Fruit fly (Drosophila melanogaster) whole organism, embryonic: ENCODE data around the gene CG6726.

ENCODE experiments used
- Atf6 ChIP-seq: fragments of 200-800 bp; sonication (Bioruptor generic); IDR thresholded peaks from 2 replicates; pipeline ENCODE4 v1.3.6; 2022; ENCODE audit warnings: missing biosample characterization, missing genetic modification characterization
- Awh ChIP-seq: fragments of 200-800 bp; sonication (Bioruptor generic); IDR thresholded peaks from 2 replicates; pipeline ENCODE4, ENCODE4 v1.3.6; 2022; ENCODE audit warnings: missing biosample characterization, missing genetic modification characterization
- Bdp1 ChIP-seq: fragments of 200-800 bp; sonication (Bioruptor generic); optimal IDR thresholded peaks from 3 replicates; lab custom pipeline; 2016; ENCODE audit warnings: missing biosample characterization, missing genetic modification characterization
- Blimp-1 ChIP-seq: fragments of 200-800 bp; sonication (Bioruptor generic); optimal IDR thresholded peaks from 3 replicates; lab custom pipeline; 2018; ENCODE audit warnings: missing biosample characterization, missing genetic modification characterization, mild to moderate bottlenecking, moderate library complexity, missing genetic modification reagents
- BtbVII ChIP-seq: fragments of 200-800 bp; sonication (Bioruptor generic); optimal IDR thresholded peaks from 3 replicates; lab custom pipeline; 2017; ENCODE audit warnings: missing biosample characterization, mild to moderate bottlenecking, missing genetic modification characterization
- CG11093 ChIP-seq: fragments of 200-800 bp; sonication (Bioruptor generic); IDR thresholded peaks from 3 replicates; pipeline ENCODE4 v1.3.6; 2022; ENCODE audit warnings: missing biosample characterization, missing genetic modification characterization
- CG11723 ChIP-seq: fragments of 200-800 bp; sonication (Bioruptor generic); optimal IDR thresholded peaks from 2 replicates; lab custom pipeline; 2017; ENCODE audit warnings: missing biosample characterization, mild to moderate bottlenecking, missing genetic modification characterization
- CG12942 ChIP-seq: fragments of 200-800 bp; sonication (Bioruptor generic); optimal IDR thresholded peaks from 3 replicates; lab custom pipeline; 2016; ENCODE audit warnings: missing biosample characterization, missing genetic modification characterization
- CG15073 ChIP-seq: fragments of 200-800 bp; sonication (Bioruptor generic); optimal IDR thresholded peaks from 2 replicates; lab custom pipeline; 2016; ENCODE audit warnings: missing biosample characterization, missing genetic modification characterization
- CG1603 ChIP-seq: fragments of 200-800 bp; sonication (Bioruptor generic); optimal IDR thresholded peaks from 2 replicates; lab custom pipeline; 2019; ENCODE audit warnings: missing biosample characterization, mild to moderate bottlenecking, missing genetic modification characterization, moderate library complexity
- CG17328 ChIP-seq: fragments of 200-800 bp; sonication (Bioruptor generic); IDR thresholded peaks from 2 replicates; pipeline ENCODE4 v1.3.6; 2022; ENCODE audit warnings: missing biosample characterization, missing genetic modification characterization
- CG17912 ChIP-seq: fragments of 200-800 bp; sonication (Bioruptor generic); optimal IDR thresholded peaks from 2 replicates; lab custom pipeline; 2018; ENCODE audit warnings: missing biosample characterization, mild to moderate bottlenecking, missing genetic modification characterization
- CG30431 ChIP-seq: fragments of 200-800 bp; sonication (Bioruptor generic); optimal IDR thresholded peaks from 2 replicates; lab custom pipeline; 2017; ENCODE audit warnings: missing biosample characterization, missing genetic modification characterization
- CG33213 ChIP-seq: fragments of 200-800 bp; sonication (Bioruptor generic); optimal IDR thresholded peaks from 3 replicates; lab custom pipeline; 2016; ENCODE audit warnings: missing biosample characterization, missing genetic modification characterization
- CG34376 ChIP-seq: fragments of 200-800 bp; sonication (Bioruptor generic); optimal IDR thresholded peaks from 2 replicates; lab custom pipeline; 2018; ENCODE audit warnings: missing biosample characterization, mild to moderate bottlenecking, missing genetic modification characterization
- CG5180 ChIP-seq: fragments of 200-800 bp; sonication (Bioruptor generic); optimal IDR thresholded peaks from 3 replicates; lab custom pipeline; 2017; ENCODE audit warnings: missing biosample characterization, missing genetic modification characterization, mild to moderate bottlenecking, moderate library complexity, missing genetic modification reagents
- CG6654 ChIP-seq: fragments of 200-800 bp; sonication (Bioruptor generic); optimal IDR thresholded peaks from 2 replicates; lab custom pipeline; 2017; ENCODE audit warnings: missing biosample characterization, mild to moderate bottlenecking, missing genetic modification characterization
- CG8281 ChIP-seq: fragments of 200-800 bp; sonication (Bioruptor generic); optimal IDR thresholded peaks from 2 replicates; lab custom pipeline; 2018; ENCODE audit warnings: missing biosample characterization, mild to moderate bottlenecking, missing genetic modification characterization, moderate library complexity
- CHES-1-like ChIP-seq: fragments of 200-800 bp; sonication (Bioruptor generic); optimal IDR thresholded peaks from 2 replicates; lab custom pipeline; 2016; ENCODE audit warnings: missing biosample characterization, missing genetic modification characterization
- D19B ChIP-seq: fragments of 200-800 bp; sonication (Bioruptor generic); optimal IDR thresholded peaks from 2 replicates; lab custom pipeline; 2017; ENCODE audit warnings: missing biosample characterization, mild to moderate bottlenecking, missing genetic modification characterization
- Dad ChIP-seq: fragments of 200-800 bp; sonication (Bioruptor generic); optimal IDR thresholded peaks from 3 replicates; lab custom pipeline; 2016; ENCODE audit warnings: missing biosample characterization, missing genetic modification characterization
- Doc2 ChIP-seq: fragments of 200-800 bp; sonication (Bioruptor generic); IDR thresholded peaks from 2 replicates; pipeline ENCODE4 v1.3.6; 2022; ENCODE audit warnings: missing biosample characterization, missing genetic modification characterization
- Dp ChIP-seq: fragments of 200-800 bp; sonication (Bioruptor generic); optimal IDR thresholded peaks from 2 replicates; lab custom pipeline; 2018; ENCODE audit warnings: missing biosample characterization, mild to moderate bottlenecking, missing genetic modification characterization, moderate library complexity
- Drgx ChIP-seq: fragments of 200-800 bp; sonication (Bioruptor generic); IDR thresholded peaks from 2 replicates; pipeline ENCODE4 v1.3.6; 2022; ENCODE audit warnings: missing biosample characterization, missing genetic modification characterization
- E2f1 ChIP-seq: fragments of 200-800 bp; sonication (Bioruptor generic); IDR thresholded peaks from 2 replicates; pipeline ENCODE4 v1.3.6; 2022; ENCODE audit warnings: missing biosample characterization, missing genetic modification characterization
- E2f2 ChIP-seq: fragments of 200-800 bp; sonication (Bioruptor generic); IDR thresholded peaks from 2 replicates; pipeline ENCODE4 v1.3.6; 2022; ENCODE audit warnings: missing biosample characterization, missing genetic modification characterization
- ERR ChIP-seq: fragments of 200-800 bp; sonication (Bioruptor generic); optimal IDR thresholded peaks from 2 replicates; lab custom pipeline; 2016; ENCODE audit warnings: missing biosample characterization, missing genetic modification characterization
- Ets97D ChIP-seq: fragments of 200-800 bp; sonication (Bioruptor generic); optimal IDR thresholded peaks from 3 replicates; lab custom pipeline; 2016; ENCODE audit warnings: missing biosample characterization, missing genetic modification characterization
- HLH4C ChIP-seq: fragments of 200-800 bp; sonication (Bioruptor generic); IDR thresholded peaks from 3 replicates; pipeline ENCODE4 v1.3.6; 2022; ENCODE audit warnings: missing biosample characterization, missing genetic modification characterization; ENCODE audit not compliant: partially characterized antibody
- Hmx ChIP-seq: fragments of 200-800 bp; sonication (Bioruptor generic); optimal IDR thresholded peaks from 2 replicates; lab custom pipeline; 2016; ENCODE audit warnings: missing biosample characterization, missing genetic modification characterization
- Hr51 ChIP-seq, 2 experiments: fragments of 200-800 bp; sonication (Bioruptor generic); optimal IDR thresholded peaks; 2 replicates in 1 of 2; 3 replicates in 1 of 2; lab custom pipeline; 2016 to 2018; ENCODE audit warnings: missing biosample characterization in 2 of 2, missing genetic modification characterization in 2 of 2, mild to moderate bottlenecking in 1 of 2, moderate library complexity in 1 of 2
- Med ChIP-seq: fragments of 200-800 bp; sonication (Bioruptor generic); peaks from one replicate; lab custom pipeline; 2016; ENCODE audit warnings: missing biosample characterization, missing genetic modification characterization, mild to moderate bottlenecking, inconsistent platforms, moderate library complexity
- Myb ChIP-seq: fragments of 200-800 bp; sonication (Bioruptor generic); optimal IDR thresholded peaks from 2 replicates; lab custom pipeline; 2016; ENCODE audit warnings: missing biosample characterization, missing genetic modification characterization
- Neu2 ChIP-seq: fragments of 200-800 bp; sonication (Bioruptor generic); optimal IDR thresholded peaks from 3 replicates; lab custom pipeline; 2016; ENCODE audit warnings: missing biosample characterization, missing genetic modification characterization, borderline replicate concordance
- NfI ChIP-seq: fragments of 200-800 bp; sonication (Bioruptor generic); optimal IDR thresholded peaks from 3 replicates; lab custom pipeline; 2018; ENCODE audit warnings: missing biosample characterization, mild to moderate bottlenecking, missing genetic modification characterization, moderate library complexity
- PHDP ChIP-seq: fragments of 200-800 bp; sonication (Bioruptor generic); optimal IDR thresholded peaks from 3 replicates; lab custom pipeline; 2018; ENCODE audit warnings: missing biosample characterization, mild to moderate bottlenecking, missing genetic modification characterization, moderate library complexity
- Stat92E ChIP-seq, 3 experiments: fragments of >200 bp in 2 of 3; fragments of 200-800 bp in 1 of 3; sonication (Bioruptor generic) in 1 of 3; optimal IDR thresholded peaks; 2 replicates each; lab custom pipeline; 2017 to 2019; ENCODE audit warnings: missing biosample characterization in 3 of 3, missing genetic modification characterization in 3 of 3, mild to moderate bottlenecking in 1 of 3, moderate library complexity in 1 of 3
- cas ChIP-seq: fragments of 200-800 bp; sonication (Bioruptor generic); IDR thresholded peaks from 2 replicates; pipeline ENCODE4 v1.3.6; 2022; ENCODE audit warnings: missing biosample characterization, missing genetic modification characterization
- caup ChIP-seq: fragments of 200-800 bp; sonication (Bioruptor generic); optimal IDR thresholded peaks from 3 replicates; lab custom pipeline; 2017; ENCODE audit warnings: missing biosample characterization, mild to moderate bottlenecking, missing genetic modification characterization, moderate library complexity; ENCODE audit not compliant: severe bottlenecking
- croc ChIP-seq: fragments of 200-800 bp; sonication (Bioruptor generic); conservative IDR thresholded peaks from 3 replicates; pipeline ENCODE4 v1.3.6; 2022; ENCODE audit warnings: missing biosample characterization, missing genetic modification characterization
- gce ChIP-seq: fragments of 200-800 bp; sonication (Bioruptor generic); IDR thresholded peaks from 3 replicates; pipeline ENCODE4 v1.3.6; 2022; ENCODE audit warnings: missing biosample characterization, missing genetic modification characterization
- gcm2 ChIP-seq: fragments of 200-800 bp; sonication (Bioruptor generic); optimal IDR thresholded peaks from 2 replicates; lab custom pipeline; 2016; ENCODE audit warnings: missing biosample characterization, missing genetic modification characterization
- gem ChIP-seq: fragments of 200-800 bp; sonication (Bioruptor generic); optimal IDR thresholded peaks from 2 replicates; lab custom pipeline; 2019; ENCODE audit warnings: missing biosample characterization, mild to moderate bottlenecking, missing genetic modification characterization, moderate library complexity
- jumu ChIP-seq: fragments of 200-800 bp; sonication (Bioruptor generic); optimal IDR thresholded peaks from 3 replicates; lab custom pipeline; 2016; ENCODE audit warnings: missing biosample characterization, missing genetic modification characterization
- ranshi ChIP-seq: fragments of 200-800 bp; sonication (Bioruptor generic); IDR thresholded peaks from 2 replicates; pipeline ENCODE4 v1.3.6; 2022; ENCODE audit warnings: missing biosample characterization, missing genetic modification characterization
- row ChIP-seq: fragments of 200-800 bp; sonication (Bioruptor generic); IDR thresholded peaks from 3 replicates; pipeline ENCODE4 v1.3.6; 2022; ENCODE audit warnings: missing biosample characterization, missing genetic modification characterization
- stwl ChIP-seq: fragments of 200-800 bp; sonication (Bioruptor generic); optimal IDR thresholded peaks from 3 replicates; lab custom pipeline; 2018; ENCODE audit warnings: missing biosample characterization, mild to moderate bottlenecking, missing genetic modification characterization, moderate library complexity
- tin ChIP-seq: fragments of 200-800 bp; sonication (Bioruptor generic); optimal IDR thresholded peaks from 3 replicates; lab custom pipeline; 2016; ENCODE audit warnings: missing biosample characterization, missing genetic modification characterization
- z ChIP-seq: fragments of 200-800 bp; sonication (Bioruptor generic); IDR thresholded peaks from 3 replicates; pipeline ENCODE4 v1.3.6; 2022; ENCODE audit warnings: missing biosample characterization, missing genetic modification characterization
- zfh1 ChIP-seq: fragments of 200-800 bp; sonication (Bioruptor generic); IDR thresholded peaks from 3 replicates; pipeline ENCODE4 v1.3.6; 2022; ENCODE audit warnings: missing biosample characterization, missing genetic modification characterization

The CG6726 gene

DNA sequence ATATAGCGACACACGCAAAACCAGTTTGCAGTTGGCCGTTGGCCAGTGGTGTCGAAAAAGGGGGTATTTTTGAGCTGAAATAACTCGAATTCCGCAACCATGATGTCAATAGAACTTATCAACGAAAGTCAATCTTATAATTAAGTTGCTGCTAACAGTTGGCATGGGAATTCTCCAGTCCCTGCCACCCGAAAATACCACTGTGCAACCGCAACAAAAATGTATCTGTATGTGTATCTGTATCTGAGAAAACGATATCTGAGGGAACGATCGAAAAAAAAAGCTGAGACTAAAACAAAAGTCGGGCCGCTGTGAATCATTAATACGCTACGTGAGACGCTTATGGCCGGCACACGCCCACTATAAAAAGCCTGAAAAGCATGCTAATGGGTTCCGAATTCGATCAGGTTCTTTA lies 45.0 kb upstream of the CG6726 start (continued):
- no peak for TF ChIP-seq CG12942 (GFP tag; lab: Kevin White, UChicago)
- no peak for TF ChIP-seq tin (GFP tag; lab: Kevin White, UChicago)
- TF ChIP-seq stwl (tag; lab: Kevin White, UChicago): no peak
- TF ChIP-seq E2f1 (GFP tag; lab: Robert Waterston, UW): peak; percentile 40; the same call in 1 of the 2 replicates
- TF ChIP-seq CG33213 (GFP tag; lab: Kevin White, UChicago): no peak
- no peak for TF ChIP-seq jumu (GFP tag; lab: Kevin White, UChicago)
- TF ChIP-seq Blimp-1: peak; percentile 1
- peak; percentile 4 for TF ChIP-seq D19B (GFP tag; lab: Kevin White, UChicago)
- no peak for TF ChIP-seq CG34376 (GFP tag; lab: Kevin White, UChicago)
- no peak for TF ChIP-seq BtbVII
- TF ChIP-seq CG17912: no peak
- TF ChIP-seq zfh1 (GFP tag; lab: Robert Waterston, UW): peak; percentile 48; the same call in 1 of the 3 replicates
- no peak for TF ChIP-seq CG8281 (tag; lab: Kevin White, UChicago)
- no peak for TF ChIP-seq Hmx (GFP tag; lab: Kevin White, UChicago)
- peak; percentile 50 for TF ChIP-seq Myb (GFP tag; lab: Kevin White, UChicago)
- TF ChIP-seq Hr51 (GFP tag; optimal IDR thresholded peaks at IDR 0.05; lab: Kevin White, UChicago): peak; percentile 7 to 56
- TF ChIP-seq Dad (GFP tag; lab: Kevin White, UChicago): no peak
- TF ChIP-seq ranshi (GFP tag; lab: Robert Waterston, UW): 0 out of 2 replicates have a peak, but pooled peaks have one; percentile 45
- peak; percentile 56; the same call in 1 of the 2 replicates for TF ChIP-seq Awh (GFP tag; lab: Robert Waterston, UW)
- TF ChIP-seq CG6654: no peak
- peak; percentile 38 for TF ChIP-seq CHES-1-like (GFP tag; lab: Kevin White, UChicago)
- TF ChIP-seq Doc2 (GFP tag; lab: Robert Waterston, UW): no peak
- peak; percentile 79 for TF ChIP-seq Drgx (GFP tag; lab: Robert Waterston, UW)
- no peak for TF ChIP-seq Stat92E (GFP tag; optimal IDR thresholded peaks at IDR 0.05; lab: Kevin White, UChicago)
- TF ChIP-seq Atf6 (GFP tag; lab: Robert Waterston, UW): peak; percentile 63
- TF ChIP-seq Neu2 (GFP tag; lab: Kevin White, UChicago): no peak
- TF ChIP-seq CG11093 (GFP tag; lab: Robert Waterston, UW): no peak; the same call in 2 of the 3 replicates
- peak; percentile 29; the same call in 1 of the 2 replicates for TF ChIP-seq E2f2 (GFP tag; lab: Robert Waterston, UW)
- TF ChIP-seq Ets97D (GFP tag; lab: Kevin White, UChicago): no peak
- no peak for TF ChIP-seq cas
- TF ChIP-seq Med (GFP tag; lab: Kevin White, UChicago): peak; percentile 92
- TF ChIP-seq row (GFP tag; lab: Robert Waterston, UW): peak; percentile 65
- TF ChIP-seq CG17328 (GFP tag; lab: Robert Waterston, UW): 0 out of 2 replicates have a peak, but pooled peaks have one; percentile 36
- no peak for TF ChIP-seq CG15073
- peak; percentile 50 for TF ChIP-seq NfI (GFP tag; lab: Kevin White, UChicago)
- TF ChIP-seq HLH4C (GFP tag; lab: Robert Waterston, UW): no peak
- peak; percentile 7 for TF ChIP-seq CG1603 (tag; lab: Kevin White, UChicago)
- TF ChIP-seq PHDP (tag; lab: Kevin White, UChicago): peak; percentile 50
- TF ChIP-seq CG5180 (GFP tag; lab: Kevin White, UChicago): no peak
- TF ChIP-seq gem (tag; lab: Kevin White, UChicago): peak; percentile 67
- peak; percentile 40 for TF ChIP-seq caup (GFP tag; lab: Kevin White, UChicago)
- TF ChIP-seq CG11723 (GFP tag; lab: Kevin White, UChicago): no peak
- no peak for TF ChIP-seq ERR
- no peak for TF ChIP-seq Bdp1 (GFP tag; lab: Kevin White, UChicago)
- TF ChIP-seq z (GFP tag; lab: Robert Waterston, UW): no peak
- no peak for TF ChIP-seq gce (GFP tag; lab: Robert Waterston, UW)
- TF ChIP-seq croc: no peak
- no peak for TF ChIP-seq Dp (GFP tag; lab: Kevin White, UChicago)
- TF ChIP-seq gcm2 (GFP tag; lab: Kevin White, UChicago): no peak
- no peak for TF ChIP-seq CG30431
